Worm (Caenorhabditis elegans) whole organism, L4/young adult: Measurements from ENCODE around the gene C56E6.7.

Experiments
- W03F9.2 ChIP-seq: fragments of 150-350 bp; optimal IDR thresholded peaks from 2 replicates; lab custom pipeline; 2014; ENCODE audit warnings: missing biosample characterization, missing genetic modification characterization
- dao-5 ChIP-seq: sonication (generic microtip); optimal IDR thresholded peaks from 2 replicates; lab custom pipeline; 2016; ENCODE audit warnings: missing genotype, missing genetic modification characterization, moderate library complexity, missing compliant biosample characterization
- him-1 ChIP-seq: sonication (generic microtip); optimal IDR thresholded peaks from 2 replicates; lab custom pipeline; 2016; ENCODE audit warnings: missing genotype, missing genetic modification reagents, missing genetic modification characterization, missing compliant biosample characterization

C56E6.7 gene

DNA sequence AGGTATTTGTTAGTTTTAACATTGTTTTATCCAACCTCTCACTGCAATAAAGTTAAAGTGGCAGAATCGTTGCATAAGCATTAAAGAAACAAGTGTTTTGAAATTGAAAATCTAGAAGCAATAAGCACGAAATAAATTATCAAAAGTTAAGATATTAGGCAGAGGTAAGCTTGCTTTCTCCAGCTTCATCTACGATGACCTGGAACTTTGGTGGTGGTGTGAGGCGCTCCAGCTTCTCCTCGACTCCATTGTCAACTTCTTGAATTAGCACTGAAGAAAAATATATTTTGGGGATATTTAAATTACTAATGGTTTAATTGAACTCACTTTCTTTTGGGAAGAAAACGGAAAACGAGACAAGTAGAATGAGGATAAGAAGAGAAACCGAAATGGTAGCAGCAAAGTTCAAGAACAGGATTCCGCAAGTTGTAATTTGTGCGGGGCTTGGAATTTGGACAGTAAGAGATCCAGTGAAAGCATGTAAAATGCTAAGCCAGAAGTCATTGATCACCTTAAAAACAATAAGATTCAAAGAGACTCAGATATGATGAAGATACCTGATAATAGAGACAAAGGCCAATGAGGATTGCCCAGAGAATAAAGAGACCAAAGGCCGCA, 22.6 kb upstream of the C56E6.7 start:
- TF ChIP-seq W03F9.2 = no peak
- no peak for TF ChIP-seq him-1 (tag; lab: Kevin White, UChicago)
- TF ChIP-seq dao-5 (tag; lab: Kevin White, UChicago) = no peak

DNA sequence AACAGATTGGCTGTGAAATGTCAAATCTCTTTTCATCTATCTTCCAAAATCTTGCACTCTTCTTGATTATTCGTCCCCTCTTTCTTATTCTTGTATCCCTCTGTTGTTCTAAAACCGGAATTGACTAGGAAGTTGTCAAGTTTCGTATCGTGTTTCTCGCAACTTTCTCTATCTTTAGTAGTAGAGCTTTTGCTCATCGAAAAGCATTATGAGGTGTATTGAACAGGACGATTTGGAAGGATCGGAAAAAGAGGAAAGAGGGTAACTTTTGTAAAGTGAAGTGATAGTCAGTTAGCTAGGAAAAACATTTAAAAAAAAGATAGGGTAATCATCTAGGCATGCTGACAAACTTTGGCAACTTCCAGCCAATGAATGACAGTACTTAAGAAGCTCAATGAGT, 19.9 kb upstream of the C56E6.7 start:
- TF ChIP-seq him-1 (tag; lab: Kevin White, UChicago) = no peak
- no peak for TF ChIP-seq dao-5 (tag; lab: Kevin White, UChicago)
- TF ChIP-seq W03F9.2 = no peak

DNA sequence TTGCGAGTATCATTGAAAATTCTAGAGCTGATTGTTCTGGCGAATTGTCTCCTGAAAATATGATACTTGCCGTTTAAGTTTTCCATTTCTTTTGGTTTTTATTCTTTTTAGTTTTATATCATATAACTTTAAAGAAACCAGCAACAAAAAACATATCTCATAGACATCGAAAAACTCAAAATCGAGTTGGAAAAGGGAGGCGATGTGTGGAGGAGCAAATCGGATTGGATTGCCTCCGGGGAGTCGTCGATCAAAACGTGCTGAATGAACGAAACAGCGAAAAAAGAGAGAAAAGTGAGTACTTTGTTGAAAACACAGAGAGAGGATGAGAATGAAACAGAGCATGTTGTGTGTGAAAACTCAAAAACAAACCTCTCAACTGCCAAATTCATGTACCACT, 19.2 kb upstream of the C56E6.7 start:
- TF ChIP-seq him-1 (tag; lab: Kevin White, UChicago) = no peak
- TF ChIP-seq W03F9.2 = no peak
- TF ChIP-seq dao-5 (tag; lab: Kevin White, UChicago) = no peak

DNA sequence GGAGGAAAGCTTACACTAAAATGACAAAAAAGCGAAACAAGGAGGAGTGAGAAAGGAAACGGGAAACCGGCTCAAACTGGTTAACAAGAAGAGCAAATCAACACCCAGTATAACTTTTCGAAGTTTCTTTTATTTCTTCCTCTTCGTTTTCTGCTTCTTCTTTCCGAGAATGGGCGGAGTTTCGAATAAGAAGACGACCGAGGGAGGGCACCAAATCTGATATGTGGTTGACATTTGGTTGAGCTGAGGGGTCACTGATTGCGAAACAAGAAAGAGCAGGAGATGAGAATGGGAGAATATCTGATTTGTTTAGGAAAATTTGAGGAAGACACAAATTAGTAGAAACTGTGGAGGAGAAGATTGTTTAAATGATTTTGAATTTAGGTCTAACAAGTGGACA, 17.8 kb upstream of the C56E6.7 start:
- TF ChIP-seq him-1 (tag; lab: Kevin White, UChicago) = no peak
- TF ChIP-seq dao-5 (tag; lab: Kevin White, UChicago) = no peak
- TF ChIP-seq W03F9.2 = no peak

DNA sequence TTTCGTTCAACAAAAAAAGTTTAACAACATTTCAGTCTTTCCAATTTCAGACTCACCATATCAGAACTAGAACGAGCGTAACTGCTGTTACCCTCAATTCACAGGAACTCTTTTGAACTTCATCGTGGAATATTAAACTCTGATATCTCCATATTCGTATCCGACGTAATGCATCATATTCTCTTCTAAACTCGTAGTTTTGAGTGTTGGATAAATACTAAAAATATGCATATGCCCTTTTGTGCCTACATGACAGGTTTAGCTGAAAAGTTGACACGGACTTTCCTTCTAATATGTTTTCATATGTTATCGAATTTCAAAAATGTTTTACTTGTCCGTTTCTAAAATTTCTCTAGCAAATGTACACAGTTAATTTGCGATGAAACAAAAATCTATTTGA, 17.3 kb upstream of the C56E6.7 start, which contains the start of gene twk-49:
Gene twk-49 (minus strand): TSS at position 101 of the 400 bp plus-strand sequence.
- TF ChIP-seq dao-5 (tag; lab: Kevin White, UChicago) (no peak), W03F9.2 (no peak), him-1 (tag; lab: Kevin White, UChicago) (no peak)

DNA sequence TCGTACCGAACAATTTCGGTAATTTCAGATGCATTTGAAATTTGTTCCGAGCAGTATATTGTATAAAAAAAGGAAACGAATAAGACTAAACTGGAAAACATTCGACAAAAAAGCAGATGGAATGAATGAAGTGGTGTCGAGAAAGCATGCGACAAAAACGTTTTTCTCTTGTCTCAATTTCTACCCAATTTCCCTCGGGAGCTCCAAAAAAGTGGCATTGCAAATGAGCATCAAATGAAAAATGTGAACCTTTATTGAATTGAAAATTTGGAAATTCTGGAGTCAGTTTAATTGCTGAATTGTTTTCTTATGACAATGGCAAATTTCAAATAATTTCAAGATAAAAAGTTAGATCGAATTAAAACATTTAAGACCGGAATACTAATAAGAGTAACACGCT, 16.2 kb upstream of the C56E6.7 start, which contains the start of gene R05G9.5:
Gene R05G9.5 (minus strand): TSS at position 101 of the 400 bp plus-strand sequence.
- TF ChIP-seq W03F9.2 = no peak
- TF ChIP-seq dao-5 (tag; lab: Kevin White, UChicago) = no peak
- TF ChIP-seq him-1 (tag; lab: Kevin White, UChicago) = no peak

DNA sequence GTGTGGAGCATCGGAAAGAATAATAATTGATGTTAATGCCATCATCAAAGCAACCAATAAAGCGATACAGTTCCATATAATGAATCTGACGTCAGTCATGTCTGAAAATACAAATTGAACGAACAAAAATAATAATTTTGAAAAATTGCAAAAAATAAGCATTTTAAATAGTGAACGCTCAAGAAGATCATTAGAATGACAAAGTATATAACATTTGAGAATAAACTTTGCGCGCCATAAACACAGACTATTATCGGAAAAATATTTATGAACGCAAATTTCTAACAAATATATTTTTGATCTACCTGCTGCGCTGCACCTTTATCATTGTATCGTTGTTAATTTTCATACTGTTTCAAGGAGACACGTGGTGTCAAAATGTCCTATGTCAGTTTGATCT, 15.0 kb upstream of the C56E6.7 start, which contains the start of gene R05G9.3:
Gene R05G9.3 (minus strand): TSS at position 101 of the 400 bp plus-strand sequence.
- TF ChIP-seq dao-5 (tag; lab: Kevin White, UChicago) = no peak
- no peak for TF ChIP-seq W03F9.2
- TF ChIP-seq him-1 (tag; lab: Kevin White, UChicago) = no peak

DNA sequence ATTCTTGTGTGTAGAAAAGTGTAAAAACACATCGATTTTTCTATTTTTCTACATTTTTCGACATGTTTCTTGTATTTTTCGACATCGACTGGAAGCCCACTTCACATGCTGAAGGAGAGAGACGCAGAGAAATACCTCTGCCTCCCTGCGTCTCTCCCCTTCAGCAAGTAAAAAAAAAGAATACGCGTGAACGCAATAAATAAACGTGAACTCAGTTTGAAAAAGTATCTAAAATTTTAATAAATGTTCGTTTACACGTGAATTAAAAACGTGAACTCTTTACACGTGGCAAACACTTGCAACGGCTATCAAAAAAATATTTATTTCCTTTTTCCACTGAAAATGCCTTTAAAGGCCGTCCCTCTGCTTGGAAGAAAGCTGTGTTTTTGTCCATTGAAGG, 13.6 kb upstream of the C56E6.7 start, which contains the start of gene R05G9.1:
Gene R05G9.1 (plus strand): TSS at position 343 of the 400 bp plus-strand sequence.
- TF ChIP-seq W03F9.2 (no peak), dao-5 (tag; lab: Kevin White, UChicago) (no peak), him-1 (tag; lab: Kevin White, UChicago) (no peak)

DNA sequence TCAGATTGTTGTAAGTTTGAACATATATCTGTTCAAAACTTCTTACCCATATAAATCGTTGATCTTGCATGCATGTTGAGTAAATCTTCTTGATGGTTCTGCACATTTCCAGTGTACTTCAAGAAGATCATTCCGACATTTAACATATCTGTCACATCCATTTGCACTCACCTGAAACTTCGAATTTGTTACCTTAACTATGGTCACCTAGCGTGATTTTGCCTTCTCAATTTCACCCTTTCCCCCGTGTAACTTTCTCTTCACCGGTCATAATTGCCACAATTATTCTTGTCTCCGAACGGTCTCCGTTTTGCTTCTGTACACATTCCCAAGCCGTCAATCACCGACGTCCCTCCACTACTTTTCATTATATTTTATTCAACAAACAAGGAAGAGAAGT, 3.0 kb upstream of the C56E6.7 start:
- TF ChIP-seq him-1 (tag; lab: Kevin White, UChicago) (no peak), dao-5 (tag; lab: Kevin White, UChicago) (no peak), W03F9.2 (no peak)

DNA sequence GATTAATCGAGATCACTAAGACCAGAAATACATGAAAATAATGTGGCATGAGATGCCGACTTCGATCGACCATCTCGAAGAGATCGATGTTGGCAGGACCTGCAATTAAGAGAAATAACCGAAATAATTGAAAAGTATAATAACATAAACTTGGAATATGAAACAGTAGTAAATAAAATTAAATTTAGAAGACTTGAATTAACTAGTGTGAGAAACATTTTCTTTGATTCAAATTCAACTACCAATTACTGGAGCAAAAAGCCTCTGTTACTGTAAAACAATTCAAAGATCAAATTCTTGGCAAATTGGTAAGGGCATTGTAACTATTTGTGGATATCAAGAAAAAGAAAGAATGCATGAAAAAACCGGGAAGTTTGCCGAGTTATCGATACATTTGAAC, 2.5 kb upstream of the C56E6.7 start, which contains the start of gene R05G9R.1:
Gene R05G9R.1 (minus strand): TSS at position 101 of the 400 bp plus-strand sequence.
- no peak for TF ChIP-seq him-1 (tag; lab: Kevin White, UChicago)
- no peak for TF ChIP-seq dao-5 (tag; lab: Kevin White, UChicago)
- no peak for TF ChIP-seq W03F9.2

DNA sequence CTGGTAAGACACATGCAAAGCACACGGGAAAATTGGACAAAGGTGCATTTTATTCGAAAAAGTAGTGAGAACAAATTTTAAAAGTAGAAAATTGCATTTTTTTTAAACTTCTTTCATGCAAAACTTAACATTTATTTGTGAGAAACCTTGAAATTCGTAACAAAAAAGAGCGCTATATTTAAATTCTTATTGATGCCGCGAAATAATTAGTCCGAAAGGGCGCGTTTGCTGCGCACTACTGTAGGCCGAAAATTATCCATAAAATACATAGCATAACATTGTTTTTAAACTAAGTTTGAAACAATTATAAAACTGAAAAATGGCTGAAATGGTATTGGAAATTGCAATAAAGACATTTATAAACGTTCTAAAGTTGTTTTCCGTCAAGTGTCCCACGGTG, 3.3 kb downstream of the C56E6.7 start:
- no peak for TF ChIP-seq dao-5 (tag; lab: Kevin White, UChicago)
- TF ChIP-seq W03F9.2 = no peak
- TF ChIP-seq him-1 (tag; lab: Kevin White, UChicago) = no peak

DNA sequence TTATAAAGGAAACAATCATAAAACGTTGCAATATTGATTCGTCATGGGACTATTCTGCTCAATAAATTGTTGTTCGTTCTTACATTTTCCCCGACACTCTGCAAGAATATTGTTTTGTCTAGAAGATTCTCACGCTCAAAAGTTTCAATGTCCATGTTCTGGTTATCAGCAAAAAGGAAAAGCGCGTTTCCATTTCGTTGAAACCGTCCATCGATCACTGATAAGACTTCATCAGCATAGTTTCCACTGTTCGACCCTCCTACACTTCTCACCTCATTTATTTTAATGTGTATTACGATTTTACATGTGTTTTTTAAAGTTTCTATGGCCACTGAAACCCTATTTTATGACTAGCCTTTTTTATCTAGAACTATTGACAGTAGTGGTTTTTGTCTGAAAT, 3.7 kb downstream of the C56E6.7 start:
- TF ChIP-seq him-1 (tag; lab: Kevin White, UChicago) = no peak
- TF ChIP-seq W03F9.2 = no peak
- no peak for TF ChIP-seq dao-5 (tag; lab: Kevin White, UChicago)

DNA sequence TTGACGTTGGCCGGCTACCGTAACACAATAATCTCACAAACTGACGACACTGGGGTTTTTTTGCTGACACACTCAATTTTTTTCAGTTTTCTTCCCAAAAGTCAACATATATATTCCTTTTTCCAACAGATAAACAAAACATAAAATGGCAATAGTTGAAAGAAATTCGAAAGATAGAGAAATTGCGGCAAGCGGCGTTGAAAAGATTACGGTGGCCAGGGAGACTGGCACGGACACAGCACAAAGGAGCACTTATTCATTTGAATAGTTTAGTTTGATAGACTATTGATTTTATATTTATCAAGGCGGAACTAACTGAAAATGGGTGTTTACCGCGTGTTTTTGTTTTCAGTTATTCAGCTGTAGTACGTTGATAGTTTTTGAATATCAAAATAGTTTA, 4.9 kb downstream of the C56E6.7 start, which contains the start of gene toe-2:
Gene toe-2 (minus strand): TSS at position 70 of the 400 bp plus-strand sequence.
- TF ChIP-seq him-1 (tag; lab: Kevin White, UChicago) (no peak), W03F9.2 (no peak), dao-5 (tag; lab: Kevin White, UChicago) (no peak)

DNA sequence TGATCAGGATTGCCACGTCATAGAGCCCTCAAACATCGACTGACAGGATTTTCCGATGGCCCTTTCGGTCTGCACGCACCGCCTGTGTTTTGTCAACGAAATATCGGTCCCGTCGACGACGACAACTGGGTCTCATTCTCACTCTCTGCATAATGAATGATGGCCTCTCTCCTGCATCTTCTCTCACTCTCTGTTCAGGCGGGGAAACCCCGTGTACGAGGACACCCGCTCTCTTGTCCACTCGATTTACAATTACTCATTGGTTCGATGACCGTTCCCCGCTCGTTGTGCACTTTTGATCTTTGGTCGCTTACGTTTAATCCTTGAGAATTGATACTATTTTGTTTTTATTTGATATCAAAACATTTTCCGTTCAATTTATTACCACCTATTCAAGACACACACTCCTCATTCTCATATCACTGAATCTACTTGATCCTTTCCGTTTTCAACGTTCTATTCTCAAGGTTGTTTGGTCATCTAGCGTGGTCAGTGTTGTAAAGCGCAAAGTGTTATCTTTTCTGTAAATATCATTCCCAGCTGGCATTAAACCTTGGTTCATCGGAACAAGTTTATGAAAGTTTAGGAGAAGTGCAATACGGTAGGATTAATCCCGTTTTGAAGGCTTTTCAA, 6.4 kb downstream of the C56E6.7 start:
- TF ChIP-seq W03F9.2 (no peak), him-1 (tag; lab: Kevin White, UChicago) (no peak), dao-5 (tag; lab: Kevin White, UChicago) (no peak)
